Fruit fly (Drosophila melanogaster) whole organism, pupa: Measurements from ENCODE around the gene Acsx1R.

Source experiments
- CG14655 ChIP-seq: fragments of 200-800 bp; sonication (Bioruptor generic); optimal IDR thresholded peaks from 3 replicates; lab custom pipeline; 2017; ENCODE audit warnings: mild to moderate bottlenecking, missing biosample characterization, missing genetic modification reagents, missing genetic modification characterization
- CG4496 ChIP-seq: fragments of 200-800 bp; sonication (Bioruptor generic); IDR thresholded peaks from 3 replicates; pipeline ENCODE4 v1.3.6; 2022; ENCODE audit warnings: missing biosample characterization, missing genetic modification characterization
- EcR ChIP-seq: fragments of 200-800 bp; sonication (Bioruptor generic); optimal IDR thresholded peaks from 3 replicates; lab custom pipeline; 2019; ENCODE audit warnings: missing biosample characterization, missing genetic modification characterization, mild to moderate bottlenecking, moderate library complexity, missing genetic modification reagents
- fd96Ca ChIP-seq: fragments of 200-800 bp; sonication (Bioruptor generic); IDR thresholded peaks from 3 replicates; pipeline ENCODE4 v1.3.6; 2022; ENCODE audit warnings: missing biosample characterization, missing genetic modification characterization
- gl ChIP-seq: fragments of 200-800 bp; sonication (Bioruptor generic); optimal IDR thresholded peaks from 2 replicates; lab custom pipeline; 2018; ENCODE audit warnings: missing biosample characterization, mild to moderate bottlenecking, missing genetic modification characterization
- rn ChIP-seq: fragments of 200-800 bp; sonication (Bioruptor generic); IDR thresholded peaks from 2 replicates; pipeline ENCODE4 v1.3.6; 2022; ENCODE audit warnings: missing biosample characterization, missing genetic modification characterization

DNA sequence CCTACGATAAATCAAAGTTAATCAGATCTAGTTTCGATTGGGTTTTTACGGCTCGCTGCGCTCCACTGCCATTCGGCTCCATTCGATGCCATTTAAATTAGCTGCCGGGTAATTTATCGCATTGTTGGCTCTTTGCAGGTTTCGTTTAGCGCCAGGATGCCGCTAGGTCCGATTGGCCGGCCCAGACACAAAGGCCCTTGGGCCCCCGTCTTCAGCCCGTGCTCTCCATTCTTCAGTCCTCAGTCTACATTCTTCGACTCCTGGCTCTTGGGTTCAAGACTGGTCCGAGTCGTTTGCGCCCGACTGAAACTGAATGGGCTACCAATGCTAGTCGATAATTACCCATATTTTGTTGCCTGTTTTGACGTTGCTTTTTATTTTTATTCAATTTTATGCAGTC is 36.1 kb upstream of the Acsx1R start:
- TF ChIP-seq EcR (GFP tag; lab: Kevin White, UChicago) (peak; percentile 53), CG14655 (GFP tag; lab: Kevin White, UChicago) (no peak), fd96Ca (no peak), rn (GFP tag; lab: Robert Waterston, UW) (no peak), CG4496 (GFP tag; lab: Robert Waterston, UW) (no peak), gl (tag; lab: Kevin White, UChicago) (no peak)
